Worm (Caenorhabditis elegans) whole organism, late embryonic: ENCODE measurements around the gene rps-1.

Experiments
- C08G9.2 ChIP-seq: sonication (generic microtip); optimal IDR thresholded peaks from 2 replicates; lab custom pipeline; 2016; ENCODE audit warnings: mild to moderate bottlenecking, missing genetic modification characterization, moderate library complexity, missing compliant biosample characterization
- C38D4.7 ChIP-seq: fragments of 200-800 bp; sonication (Bioruptor generic); optimal IDR thresholded peaks from 2 replicates; lab custom pipeline; 2018; ENCODE audit warnings: mild to moderate bottlenecking, missing genetic modification characterization, moderate library complexity, missing compliant biosample characterization
- T23F11.4 ChIP-seq: fragments of 200-800 bp; sonication (Bioruptor generic); optimal IDR thresholded peaks from 2 replicates; lab custom pipeline; 2018; ENCODE audit warnings: mild to moderate bottlenecking, missing genetic modification characterization, missing compliant biosample characterization
- Y22D7AL.16 ChIP-seq: sonication (generic microtip); optimal IDR thresholded peaks from 2 replicates; lab custom pipeline; 2016; ENCODE audit warnings: missing genetic modification characterization, missing compliant biosample characterization
- ceh-14 ChIP-seq: sonication (generic microtip); optimal IDR thresholded peaks from 2 replicates; lab custom pipeline; 2016; ENCODE audit warnings: missing genotype, missing genetic modification characterization, missing compliant biosample characterization
- ceh-18 ChIP-seq: sonication (generic microtip); optimal IDR thresholded peaks from 2 replicates; lab custom pipeline; 2016; ENCODE audit warnings: missing genetic modification characterization, missing compliant biosample characterization
- ceh-19 ChIP-seq: fragments of 200-800 bp; sonication (Bioruptor generic); optimal IDR thresholded peaks from 2 replicates; lab custom pipeline; 2018; ENCODE audit warnings: mild to moderate bottlenecking, missing genetic modification characterization, missing compliant biosample characterization
- ceh-22 ChIP-seq: sonication (generic microtip); optimal IDR thresholded peaks from 2 replicates; lab custom pipeline; 2017; ENCODE audit warnings: missing biosample characterization, missing genetic modification characterization
- ceh-30 ChIP-seq: fragments of 150-350 bp; optimal IDR thresholded peaks from 2 replicates; lab custom pipeline; 2014; ENCODE audit warnings: missing biosample characterization, missing genetic modification characterization
- ceh-31 ChIP-seq: sonication (generic microtip); optimal IDR thresholded peaks from 2 replicates; lab custom pipeline; 2016; ENCODE audit warnings: missing genetic modification characterization, missing compliant biosample characterization
- ceh-45 ChIP-seq: fragments of 200-800 bp; sonication (Bioruptor generic); IDR thresholded peaks from 2 replicates; pipeline ENCODE4 v1.3.6; 2022; ENCODE audit warnings: missing genetic modification reagents, missing genetic modification characterization, missing compliant biosample characterization
- ceh-9 ChIP-seq: sonication (generic microtip); optimal IDR thresholded peaks from 2 replicates; lab custom pipeline; 2016; ENCODE audit warnings: mild to moderate bottlenecking, missing genetic modification characterization, inconsistent platforms, missing compliant biosample characterization
- che-1 ChIP-seq: sonication (generic microtip); optimal IDR thresholded peaks from 2 replicates; lab custom pipeline; 2016; ENCODE audit warnings: mild to moderate bottlenecking, missing genetic modification characterization, missing compliant biosample characterization
- dmd-4 ChIP-seq: sonication (generic microtip); optimal IDR thresholded peaks from 2 replicates; lab custom pipeline; 2016; ENCODE audit warnings: borderline replicate concordance, missing genetic modification characterization, missing compliant biosample characterization
- elt-2 ChIP-seq: sonication (generic microtip); optimal IDR thresholded peaks from 2 replicates; lab custom pipeline; 2016; ENCODE audit warnings: missing genetic modification reagents, missing genetic modification characterization, missing compliant biosample characterization
- elt-4 ChIP-seq: sonication (generic microtip); optimal IDR thresholded peaks from 2 replicates; lab custom pipeline; 2016; ENCODE audit warnings: missing genetic modification characterization, missing compliant biosample characterization
- ets-4 ChIP-seq: sonication (generic microtip); optimal IDR thresholded peaks from 2 replicates; lab custom pipeline; 2016; ENCODE audit warnings: missing genetic modification characterization, missing compliant biosample characterization
- eyg-1 ChIP-seq: sonication (generic microtip); optimal IDR thresholded peaks from 2 replicates; lab custom pipeline; 2016; ENCODE audit warnings: missing genotype, missing genetic modification characterization, missing compliant biosample characterization
- fax-1 ChIP-seq: sonication (generic microtip); optimal IDR thresholded peaks from 2 replicates; lab custom pipeline; 2016; ENCODE audit warnings: missing genotype, missing genetic modification characterization, missing compliant biosample characterization
- fkh-6 ChIP-seq: sonication (generic microtip); optimal IDR thresholded peaks from 2 replicates; lab custom pipeline; 2016; ENCODE audit warnings: missing genetic modification characterization, missing compliant biosample characterization
- gmeb-2 ChIP-seq: sonication (generic microtip); optimal IDR thresholded peaks from 2 replicates; lab custom pipeline; 2016; ENCODE audit warnings: missing genetic modification characterization, inconsistent platforms, missing compliant biosample characterization
- hlh-13 ChIP-seq: fragments of 200-800 bp; sonication (Bioruptor generic); optimal IDR thresholded peaks from 2 replicates; lab custom pipeline; 2018; ENCODE audit warnings: mild to moderate bottlenecking, missing genetic modification characterization, missing compliant biosample characterization
- hlh-15 ChIP-seq: sonication (generic microtip); optimal IDR thresholded peaks from 2 replicates; lab custom pipeline; 2016; ENCODE audit warnings: missing genetic modification characterization, missing compliant biosample characterization
- hlh-6 ChIP-seq: sonication (generic microtip); optimal IDR thresholded peaks from 2 replicates; lab custom pipeline; 2016; ENCODE audit warnings: missing genotype, missing genetic modification characterization, missing compliant biosample characterization
- hlh-8 ChIP-seq: sonication (generic microtip); optimal IDR thresholded peaks from 2 replicates; lab custom pipeline; 2016; ENCODE audit warnings: missing genotype, missing genetic modification characterization, missing compliant biosample characterization
- lim-6 ChIP-seq: sonication (generic microtip); optimal IDR thresholded peaks from 2 replicates; lab custom pipeline; 2016; ENCODE audit warnings: missing genetic modification characterization, missing compliant biosample characterization
- lin-11 ChIP-seq: fragments of 200-800 bp; sonication (Bioruptor generic); optimal IDR thresholded peaks from 2 replicates; lab custom pipeline; 2018; ENCODE audit warnings: mild to moderate bottlenecking, missing genetic modification characterization, missing compliant biosample characterization
- nfya-1 ChIP-seq: sonication (generic microtip); optimal IDR thresholded peaks from 2 replicates; lab custom pipeline; 2017; ENCODE audit warnings: missing genetic modification characterization, mild to moderate bottlenecking, missing compliant biosample characterization, antibody characterized with exemption, moderate library complexity
- npax-4 ChIP-seq: sonication (generic microtip); optimal IDR thresholded peaks from 2 replicates; lab custom pipeline; 2016; ENCODE audit warnings: missing genetic modification characterization, missing compliant biosample characterization
- pha-2 ChIP-seq: sonication (generic microtip); optimal IDR thresholded peaks from 2 replicates; lab custom pipeline; 2017; ENCODE audit warnings: mild to moderate bottlenecking, missing genetic modification characterization, missing compliant biosample characterization
- pha-4 ChIP-seq: fragments of 150-350 bp; optimal IDR thresholded peaks from 2 replicates; lab custom pipeline; 2018; ENCODE audit warnings: missing biosample characterization, missing genetic modification reagents, missing genetic modification characterization
- pros-1 ChIP-seq: fragments of 150-350 bp; optimal IDR thresholded peaks from 2 replicates; lab custom pipeline; 2014; ENCODE audit warnings: missing biosample characterization, missing genetic modification reagents, missing genetic modification characterization
- sox-2 ChIP-seq: fragments of 200-800 bp; sonication (Bioruptor generic); IDR thresholded peaks from 2 replicates; pipeline ENCODE4 v1.3.6; 2022; ENCODE audit warnings: missing genetic modification reagents, missing genetic modification characterization, missing compliant biosample characterization
- sox-4 ChIP-seq: sonication (generic microtip); optimal IDR thresholded peaks from 2 replicates; lab custom pipeline; 2017; ENCODE audit warnings: mild to moderate bottlenecking, missing genetic modification characterization, inconsistent platforms, missing compliant biosample characterization
- ttx-3 ChIP-seq: sonication (generic microtip); optimal IDR thresholded peaks from 2 replicates; lab custom pipeline; 2016; ENCODE audit warnings: missing genetic modification reagents, missing genetic modification characterization, missing compliant biosample characterization
- unc-3 ChIP-seq, 2 experiments: fragments of 200-800 bp in 1 of 2; sonication (Bioruptor generic) in 1 of 2; sonication (generic microtip) in 1 of 2; conservative IDR thresholded peaks in 1 of 2; optimal IDR thresholded peaks in 1 of 2; 2 replicates each; pipeline versions ENCODE4 v1.3.6 to Lab custom; 2016 to 2022; ENCODE audit warnings: missing compliant biosample characterization in 2 of 2, missing genetic modification characterization in 2 of 2, missing genetic modification reagents in 1 of 2
- unc-42 ChIP-seq: sonication (generic microtip); optimal IDR thresholded peaks from 2 replicates; lab custom pipeline; 2016; ENCODE audit warnings: missing genotype, missing genetic modification characterization, missing compliant biosample characterization
- unc-55 ChIP-seq: sonication (generic microtip); optimal IDR thresholded peaks from 2 replicates; lab custom pipeline; 2017; ENCODE audit warnings: missing biosample characterization, missing genetic modification reagents, missing genetic modification characterization
- unc-86 ChIP-seq: sonication (generic microtip); optimal IDR thresholded peaks from 2 replicates; lab custom pipeline; 2016; ENCODE audit warnings: missing genetic modification characterization, missing compliant biosample characterization
- zip-5 ChIP-seq: sonication (generic microtip); optimal IDR thresholded peaks from 2 replicates; lab custom pipeline; 2016; ENCODE audit warnings: missing genetic modification characterization, missing compliant biosample characterization

rps-1 gene

DNA sequence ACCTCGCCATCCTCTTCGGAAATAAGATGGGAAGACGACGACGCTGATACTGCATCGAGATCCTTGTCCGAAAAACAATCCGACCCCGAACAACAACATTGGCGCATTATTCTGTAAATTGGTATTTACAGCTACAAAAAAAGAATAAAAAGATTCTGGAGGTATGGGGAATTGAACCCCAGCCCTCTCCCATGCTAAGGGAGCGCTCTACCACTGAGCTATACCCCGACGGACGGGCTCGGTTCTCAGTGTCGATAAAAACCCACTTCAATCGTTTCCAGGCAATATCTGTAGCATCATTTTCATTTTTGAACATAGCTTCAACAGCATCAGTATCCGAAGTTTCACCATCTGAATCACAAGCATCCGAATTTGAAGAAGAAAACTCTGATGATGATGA is 46.9 kb upstream of the rps-1 start:
- TF ChIP-seq ceh-18 (tag; lab: Kevin White, UChicago) (no peak), eyg-1 (no peak), C38D4.7 (GFP tag; lab: Kevin White, UChicago) (peak; percentile 15), pha-4 (tag; lab: Kevin White, UChicago) (no peak), ceh-30 (tag; lab: Kevin White, UChicago) (no peak), ceh-45 (0 out of 2 replicates have a peak, but pooled peaks have one; percentile 42), hlh-6 (tag; lab: Kevin White, UChicago) (no peak), unc-3 (GFP tag; conservative IDR thresholded peaks at IDR 0.05; lab: Robert Waterston, UW) (peak; percentile 40; the same call in 1 of the 2 replicates), unc-3 (tag; optimal IDR thresholded peaks at IDR 0.05; lab: Kevin White, UChicago) (no peak), ets-4 (no peak), T23F11.4 (GFP tag; lab: Kevin White, UChicago) (peak; percentile 56), Y22D7AL.16 (tag; lab: Kevin White, UChicago) (peak; percentile 14), C08G9.2 (tag; lab: Kevin White, UChicago) (peak; percentile 10), sox-4 (tag; lab: Kevin White, UChicago) (peak; percentile 8)

DNA sequence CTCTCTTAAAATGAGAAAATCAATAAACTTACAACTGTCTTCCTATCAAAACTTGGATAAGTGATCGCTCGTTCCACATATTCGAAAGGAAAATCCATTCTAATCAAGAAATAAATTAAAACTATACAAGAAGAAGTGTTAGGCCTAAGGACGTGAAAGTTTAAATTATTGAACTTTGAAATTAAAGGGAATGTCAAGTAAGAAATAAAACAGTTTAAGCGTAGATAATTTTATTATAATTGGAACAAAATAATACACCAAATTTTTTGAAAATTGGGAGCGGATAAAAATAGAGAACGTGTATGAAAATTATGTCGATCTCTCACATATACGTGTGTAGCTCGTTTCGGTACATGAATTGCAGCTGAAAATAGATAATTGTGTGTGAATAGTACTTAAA is 46.3 kb upstream of the rps-1 start, which contains the start of gene C28A5.6:
TSS of gene C28A5.6 (minus strand) at position 101 of the 400 bp plus-strand sequence.
- TF ChIP-seq unc-55, result no peak
- TF ChIP-seq ceh-22 (tag; lab: Kevin White, UChicago), result no peak
- TF ChIP-seq ceh-31 (tag; lab: Kevin White, UChicago), result no peak
- no peak for TF ChIP-seq ceh-9 (tag; lab: Kevin White, UChicago)
- no peak for TF ChIP-seq npax-4
- TF ChIP-seq ets-4, result no peak
- no peak for TF ChIP-seq ceh-14 (tag; lab: Kevin White, UChicago)
- TF ChIP-seq gmeb-2 (tag; lab: Kevin White, UChicago), result no peak
- no peak for TF ChIP-seq ttx-3 (tag; lab: Kevin White, UChicago)
- TF ChIP-seq eyg-1, result no peak
- no peak for TF ChIP-seq lin-11
- TF ChIP-seq, all 69 proteins: peak for 0

ce11 chrIII:4434294-4434781 is 41.4 kb upstream of the rps-1 start, which contains the start of gene C28A5.1:
TSS of gene C28A5.1 (minus strand) at chrIII:4434344.
- TF ChIP-seq fkh-6 (tag; lab: Kevin White, UChicago) (no peak), hlh-15 (no peak), hlh-8 (no peak), gmeb-2 (tag; lab: Kevin White, UChicago) (no peak), sox-2 (GFP tag; lab: Robert Waterston, UW) (no peak), ttx-3 (tag; lab: Kevin White, UChicago) (no peak), zip-5 (tag; lab: Kevin White, UChicago) (no peak), che-1 (tag; lab: Kevin White, UChicago) (no peak), pha-2 (tag; lab: Kevin White, UChicago) (no peak), pros-1 (tag; lab: Kevin White, UChicago) (no peak), nfya-1 (no peak), elt-2 (tag; lab: Kevin White, UChicago) (no peak), eyg-1 (no peak), dmd-4 (tag; lab: Kevin White, UChicago) (no peak), ceh-19 (GFP tag; lab: Kevin White, UChicago) (no peak)

DNA sequence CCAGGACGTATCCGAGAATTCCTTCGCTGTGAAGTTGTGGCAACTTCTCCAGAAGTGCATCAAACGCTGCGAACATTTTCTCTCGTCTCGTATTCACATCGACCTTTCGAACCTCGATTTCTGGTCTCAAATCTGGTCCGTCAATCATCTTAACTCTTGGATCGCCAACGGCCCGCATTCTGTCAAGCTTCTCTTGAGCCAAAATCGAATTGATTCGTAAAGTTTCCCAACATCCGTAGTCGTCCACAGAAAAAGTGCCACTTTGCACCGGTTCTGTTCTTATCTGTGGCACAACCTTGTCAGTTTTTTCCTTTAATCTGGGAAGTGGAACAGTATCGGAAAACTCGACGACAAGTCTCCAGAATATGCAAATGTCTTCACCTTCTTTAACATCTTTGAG is 40.5 kb upstream of the rps-1 start:
- TF ChIP-seq ets-4, result no peak
- no peak for TF ChIP-seq unc-42
- no peak for TF ChIP-seq lim-6 (tag; lab: Kevin White, UChicago)
- no peak for TF ChIP-seq ceh-14 (tag; lab: Kevin White, UChicago)
- no peak for TF ChIP-seq unc-86
- TF ChIP-seq nfya-1, result no peak
- TF ChIP-seq hlh-13, result no peak
- no peak for TF ChIP-seq fax-1
- TF ChIP-seq Y22D7AL.16 (tag; lab: Kevin White, UChicago), result no peak
- TF ChIP-seq elt-4 (tag; lab: Kevin White, UChicago), result no peak
- no peak for TF ChIP-seq pros-1 (tag; lab: Kevin White, UChicago)
